Fruit fly (Drosophila melanogaster) whole organism, wandering third instar larva: ENCODE data around the gene CG8369.
A peak's percentile ranks its signal among the peaks of the same experiment; 100 is the strongest.

Source experiments
- Abd-B ChIP-seq: fragments of >200 bp; optimal IDR thresholded peaks from 2 replicates; lab custom pipeline; 2017; ENCODE audit warnings: missing biosample characterization, missing genetic modification characterization
- CrebA ChIP-seq: fragments of 200-800 bp; sonication (Bioruptor generic); optimal IDR thresholded peaks from 2 replicates; lab custom pipeline; 2016; ENCODE audit warnings: missing biosample characterization, mild to moderate bottlenecking, missing genetic modification characterization, borderline replicate concordance
- Dif ChIP-seq: fragments of 200-275, 200-300 bp; sonication (Bioruptor generic); optimal IDR thresholded peaks from 2 replicates; lab custom pipeline; 2018; ENCODE audit warnings: missing biosample characterization, missing genetic modification characterization; ENCODE audit not compliant: partially characterized antibody
- GATAd ChIP-seq: sonication (Bioruptor generic); optimal IDR thresholded peaks from 2 replicates; lab custom pipeline; 2016; ENCODE audit warnings: missing biosample characterization, missing genetic modification characterization
- Hnf4 ChIP-seq: fragments of 200-800 bp; sonication (Bioruptor generic); optimal IDR thresholded peaks from 2 replicates; lab custom pipeline; 2016; ENCODE audit warnings: missing biosample characterization, mild to moderate bottlenecking, missing genetic modification characterization
- N ChIP-seq: fragments of >200 bp; optimal IDR thresholded peaks from 2 replicates; lab custom pipeline; 2018; ENCODE audit warnings: missing biosample characterization, missing external identifiers, missing genetic modification characterization
- Rel ChIP-seq, 2 experiments: fragments of 200-800 bp; sonication (Bioruptor generic) in 1 of 2; optimal IDR thresholded peaks; 2 replicates in 1 of 2; 3 replicates in 1 of 2; lab custom pipeline; 2016 to 2019; ENCODE audit warnings: mild to moderate bottlenecking in 2 of 2, missing biosample characterization in 2 of 2, missing genetic modification characterization in 2 of 2, moderate library complexity in 1 of 2
- Vsx2 ChIP-seq: fragments of 200-300, 225-300 bp; sonication (Bioruptor generic); optimal IDR thresholded peaks from 2 replicates; lab custom pipeline; 2018; ENCODE audit warnings: missing biosample characterization, missing genetic modification characterization; ENCODE audit not compliant: partially characterized antibody
- br ChIP-seq: fragments of 200-800 bp; sonication (Bioruptor generic); optimal IDR thresholded peaks from 2 replicates; lab custom pipeline; 2016; ENCODE audit warnings: missing biosample characterization, missing genetic modification characterization
- dmrt93B ChIP-seq: fragments of 200-800 bp; sonication (Bioruptor generic); optimal IDR thresholded peaks from 2 replicates; lab custom pipeline; 2018; ENCODE audit warnings: missing biosample characterization, mild to moderate bottlenecking, missing genetic modification characterization
- dsf ChIP-seq: sonication (Bioruptor generic); optimal IDR thresholded peaks from 2 replicates; lab custom pipeline; 2016; ENCODE audit warnings: missing biosample characterization, missing genetic modification characterization, borderline replicate concordance
- lola ChIP-seq: fragments of >200 bp; optimal IDR thresholded peaks from 2 replicates; lab custom pipeline; 2017; ENCODE audit warnings: missing biosample characterization, missing genetic modification characterization
- sage ChIP-seq: fragments of 200-800 bp; sonication (Bioruptor generic); optimal IDR thresholded peaks from 2 replicates; lab custom pipeline; 2016; ENCODE audit warnings: missing biosample characterization, mild to moderate bottlenecking, missing genetic modification characterization
- usp ChIP-seq: fragments of >200 bp; optimal IDR thresholded peaks from 2 replicates; lab custom pipeline; 2017; ENCODE audit warnings: missing biosample characterization, missing genetic modification characterization

- TF ChIP-seq Hnf4 (GFP tag; lab: Kevin White, UChicago) (no peak), dmrt93B (no peak), Dif (GFP tag; lab: Kevin White, UChicago) (peak; percentile 38), usp (GFP tag; lab: Kevin White, UChicago) (no peak), Abd-B (GFP tag; lab: Kevin White, UChicago) (no peak), lola (GFP tag; lab: Kevin White, UChicago) (no peak), GATAd (no peak), dsf (GFP tag; lab: Kevin White, UChicago) (no peak), br (GFP tag; lab: Kevin White, UChicago) (no peak), sage (GFP tag; lab: Kevin White, UChicago) (no peak), CrebA (GFP tag; lab: Kevin White, UChicago) (no peak), N (GFP tag; lab: Kevin White, UChicago) (peak; percentile 98), Vsx2 (GFP tag; lab: Kevin White, UChicago) (peak; percentile 81), Rel (GFP tag; optimal IDR thresholded peaks at IDR 0.05; lab: Kevin White, UChicago) (no peak), Rel (tag; optimal IDR thresholded peaks at IDR 0.05; lab: Kevin White, UChicago) (no peak)
Measured at dm6 chr3R:8863094-8863865, 41.5 kb downstream of the CG8369 start.
